Worm (Caenorhabditis elegans): ENCODE data around the gene nlp-59.

ce11 chrV:15000055-15000704, 28.9 kb downstream of the nlp-59 start, which contains the start of gene rps-16:
- no peak for TF ChIP-seq ces-1 (GFP tag; optimal IDR thresholded peaks at IDR 0.05)
- TF ChIP-seq nhr-237 (tag; optimal IDR thresholded peaks at IDR 0.05) = no peak

All from whole organism, L1 larva.